Worm (Caenorhabditis elegans): Measurements from ENCODE around the gene D1005.10.
A peak's percentile ranks its signal among the peaks of the same experiment; 100 is the strongest.

Gene D1005.10

ce11 chrX:1479190-1479589 is 6.8 kb downstream of the D1005.10 start, which contains the start of gene acly-1 (continued):
- TF ChIP-seq mab-9 (GFP tag; IDR thresholded peaks at IDR 0.05) (no peak), nhr-20 (tag; optimal IDR thresholded peaks at IDR 0.05) (no peak), C34B4.2 (tag; optimal IDR thresholded peaks at IDR 0.05) (no peak), ets-5 (GFP tag; IDR thresholded peaks at IDR 0.05) (no peak), sptf-1 (tag; optimal IDR thresholded peaks at IDR 0.05) (no peak), lir-3 (tag; optimal IDR thresholded peaks at IDR 0.05; ENCODE audit: poor library complexity) (no peak), vab-15 (tag; optimal IDR thresholded peaks at IDR 0.05) (no peak), sup-37 (GFP tag; optimal IDR thresholded peaks at IDR 0.05) (no peak), nhr-47 (tag; optimal IDR thresholded peaks at IDR 0.05) (no peak), ces-1 (GFP tag; optimal IDR thresholded peaks at IDR 0.05) (no peak), aly-2 (tag; optimal IDR thresholded peaks at IDR 0.05) (no peak), fkh-4 (tag; optimal IDR thresholded peaks at IDR 0.05; ENCODE audit: borderline replicate concordance) (no peak), ceh-82 (tag; optimal IDR thresholded peaks at IDR 0.05) (peak in 2 of 3 experiments; percentile 18 to 21), isw-1 (GFP tag; IDR thresholded peaks at IDR 0.05) (no peak), lin-15B (tag; optimal IDR thresholded peaks at IDR 0.05) (no peak), unc-130 (tag; optimal IDR thresholded peaks at IDR 0.05) (no peak)

DNA sequence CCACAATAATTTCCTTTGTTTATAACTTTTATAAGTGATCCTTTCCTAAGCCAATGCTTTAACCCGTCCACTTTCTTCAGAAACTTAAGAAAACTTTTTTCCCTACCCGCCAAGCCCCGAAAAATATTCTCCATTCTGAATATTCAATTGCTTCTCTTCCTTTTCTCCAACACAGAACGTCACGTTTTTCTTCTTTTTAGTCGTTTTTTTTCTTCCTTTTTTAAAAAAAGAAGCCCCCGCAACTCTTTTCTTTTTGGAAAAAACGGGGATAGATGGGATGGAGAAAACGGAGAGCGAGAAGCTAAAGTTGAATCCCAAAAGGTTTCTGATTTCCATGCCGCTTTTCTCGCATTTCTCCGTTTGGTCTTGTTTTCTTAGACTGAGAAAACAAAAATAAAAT is 7.4 kb downstream of the D1005.10 start:
- TF ChIP-seq jun-1 (tag; optimal IDR thresholded peaks at IDR 0.05), result no peak
- no peak for TF ChIP-seq zip-4 (GFP tag; optimal IDR thresholded peaks at IDR 0.05)
- TF ChIP-seq ceh-63 (GFP tag; optimal IDR thresholded peaks at IDR 0.05), result no peak
- TF ChIP-seq nhr-237 (tag; optimal IDR thresholded peaks at IDR 0.05), result no peak
- TF ChIP-seq fkh-8 (tag; optimal IDR thresholded peaks at IDR 0.05), result no peak
- TF ChIP-seq fkh-4 (tag; optimal IDR thresholded peaks at IDR 0.05; ENCODE audit: borderline replicate concordance), result no peak
- no peak for TF ChIP-seq hpl-2 (GFP tag; optimal IDR thresholded peaks at IDR 0.05)
- TF ChIP-seq ceh-82 (tag; optimal IDR thresholded peaks at IDR 0.05), result peak in 1 of 3 experiments; percentile 3
- no peak for TF ChIP-seq hlh-4 (tag; optimal IDR thresholded peaks at IDR 0.05)
- TF ChIP-seq lin-14 (GFP tag; optimal IDR thresholded peaks at IDR 0.05), result peak; percentile 53
- no peak for TF ChIP-seq efl-1 (optimal IDR thresholded peaks at IDR 0.05)
- TF ChIP-seq efl-1 (GFP tag; optimal IDR thresholded peaks at IDR 0.05 in 1 of 2), result peak in 1 of 2 experiments; percentile 42
- TF ChIP-seq elt-3 (tag; optimal IDR thresholded peaks at IDR 0.05), result no peak
- no peak for TF ChIP-seq snu-23 (GFP tag; optimal IDR thresholded peaks at IDR 0.05)
- TF ChIP-seq skn-1 (tag; optimal IDR thresholded peaks at IDR 0.05), result peak; percentile 16
- no peak for TF ChIP-seq tlp-1 (tag; optimal IDR thresholded peaks at IDR 0.05)
- no peak for TF ChIP-seq aly-2 (tag; optimal IDR thresholded peaks at IDR 0.05)
- no peak for TF ChIP-seq swsn-7 (tag; optimal IDR thresholded peaks at IDR 0.05)
- peak; percentile 52 for TF ChIP-seq fkh-10 (GFP tag; optimal IDR thresholded peaks at IDR 0.05)
- no peak for TF ChIP-seq lir-3 (tag; optimal IDR thresholded peaks at IDR 0.05; ENCODE audit: poor library complexity)

ce11 chrX:1477932-1478331 is 8.1 kb downstream of the D1005.10 start:
- TF ChIP-seq tbx-2 (tag; optimal IDR thresholded peaks at IDR 0.05) (no peak), unc-86 (tag; optimal IDR thresholded peaks at IDR 0.05) (no peak), nhr-85 (tag) (peak; percentile 69), snu-23 (GFP tag; optimal IDR thresholded peaks at IDR 0.05) (peak; percentile 29), irx-1 (tag; optimal IDR thresholded peaks at IDR 0.05) (no peak), elt-3 (tag; optimal IDR thresholded peaks at IDR 0.05) (peak; percentile 87 to 98 (median 94)), efl-1 (optimal IDR thresholded peaks at IDR 0.05) (no peak), efl-1 (GFP tag; optimal IDR thresholded peaks at IDR 0.05 in 1 of 2) (peak in 1 of 2 experiments; percentile 34), sox-4 (tag; optimal IDR thresholded peaks at IDR 0.05) (no peak), swsn-7 (tag; optimal IDR thresholded peaks at IDR 0.05) (no peak), hlh-17 (GFP tag; optimal IDR thresholded peaks at IDR 0.05; ENCODE audit: borderline replicate concordance) (no peak), nhr-12 (tag; optimal IDR thresholded peaks at IDR 0.05) (no peak), nhr-90 (tag; optimal IDR thresholded peaks at IDR 0.05; ENCODE audit: poor library complexity) (peak; percentile 61), mdl-1 (tag; optimal IDR thresholded peaks at IDR 0.05) (peak in 1 of 2 experiments; percentile 46), lin-14 (GFP tag; optimal IDR thresholded peaks at IDR 0.05) (peak; percentile 65), unc-98 (GFP tag; IDR thresholded peaks at IDR 0.05) (no peak), nhr-20 (tag; optimal IDR thresholded peaks at IDR 0.05) (peak; percentile 66), blmp-1 (tag; optimal IDR thresholded peaks at IDR 0.05) (peak; percentile 58), elt-2 (tag; optimal IDR thresholded peaks at IDR 0.05) (peak; percentile 97), nhr-71 (tag; optimal IDR thresholded peaks at IDR 0.05) (peak; percentile 62), lin-35 (GFP tag; optimal IDR thresholded peaks at IDR 0.05) (peak in 1 of 2 experiments; percentile 25), lin-39 (tag; optimal IDR thresholded peaks at IDR 0.05) (no peak), unc-30 (tag; optimal IDR thresholded peaks at IDR 0.05) (no peak), jun-1 (tag; optimal IDR thresholded peaks at IDR 0.05) (peak; percentile 53), egl-13 (tag; optimal IDR thresholded peaks at IDR 0.05) (no peak), mep-1 (tag; optimal IDR thresholded peaks at IDR 0.05) (peak; percentile 9)
